Worm (Caenorhabditis elegans): ENCODE measurements around the gene F13E9.5.

Gene F13E9.5

ce11 chrIV:10852403-10852802 lies 31.8 kb downstream of the F13E9.5 start:
- no peak for TF ChIP-seq peb-1 (tag; optimal IDR thresholded peaks at IDR 0.05)
- TF ChIP-seq ztf-4 (tag; optimal IDR thresholded peaks at IDR 0.05): no peak
- TF ChIP-seq ztf-1 (GFP tag; conservative IDR thresholded peaks at IDR 0.05): no peak
- TF ChIP-seq unc-55 (GFP tag; optimal IDR thresholded peaks at IDR 0.05): peak; percentile 54
- no peak for TF ChIP-seq lin-39 (tag; optimal IDR thresholded peaks at IDR 0.05)
- no peak for TF ChIP-seq sma-9 (GFP tag; optimal IDR thresholded peaks at IDR 0.05)
- TF ChIP-seq sma-9 (tag; optimal IDR thresholded peaks at IDR 0.05): no peak
- TF ChIP-seq mab-5 (tag; optimal IDR thresholded peaks at IDR 0.05): no peak
- no peak for TF ChIP-seq nhr-12 (tag; optimal IDR thresholded peaks at IDR 0.05)
- TF ChIP-seq C34F6.9 (tag; optimal IDR thresholded peaks at IDR 0.05): peak; percentile 46
- no peak for TF ChIP-seq zag-1 (tag; optimal IDR thresholded peaks at IDR 0.05)
- no peak for TF ChIP-seq nhr-6 (tag; optimal IDR thresholded peaks at IDR 0.05)
- TF ChIP-seq nhr-237 (tag; optimal IDR thresholded peaks at IDR 0.05): no peak
- TF ChIP-seq nhr-25 (tag; optimal IDR thresholded peaks at IDR 0.05): no peak
- no peak for TF ChIP-seq sma-3 (GFP tag; optimal IDR thresholded peaks at IDR 0.05)
- TF ChIP-seq R02D3.7 (tag; optimal IDR thresholded peaks at IDR 0.05): no peak
- TF ChIP-seq ceh-16 (tag; optimal IDR thresholded peaks at IDR 0.05): no peak
- no peak for TF ChIP-seq alr-1 (tag; optimal IDR thresholded peaks at IDR 0.05)
- no peak for TF ChIP-seq mdl-1 (tag; optimal IDR thresholded peaks at IDR 0.05)
- TF ChIP-seq nhr-129 (tag; optimal IDR thresholded peaks at IDR 0.05): peak; percentile 2
- TF ChIP-seq crh-2 (tag; optimal IDR thresholded peaks at IDR 0.05): peak; percentile 29
- no peak for TF ChIP-seq lin-13 (GFP tag; optimal IDR thresholded peaks at IDR 0.05)
- TF ChIP-seq blmp-1 (tag; optimal IDR thresholded peaks at IDR 0.05; ENCODE audit: insufficient read depth): peak; percentile 56
- TF ChIP-seq sem-4 (tag; optimal IDR thresholded peaks at IDR 0.05): no peak
- TF ChIP-seq lin-11 (tag; optimal IDR thresholded peaks at IDR 0.05): no peak
- TF ChIP-seq unc-39 (tag; optimal IDR thresholded peaks at IDR 0.05): no peak
- no peak for TF ChIP-seq gmeb-1 (tag; optimal IDR thresholded peaks at IDR 0.05)
- no peak for TF ChIP-seq nhr-77 (tag; optimal IDR thresholded peaks at IDR 0.05)
- no peak for TF ChIP-seq unc-62 (GFP tag; optimal IDR thresholded peaks at IDR 0.05)
- TF ChIP-seq fos-1 (tag; optimal IDR thresholded peaks at IDR 0.05): peak; percentile 23
- no peak for TF ChIP-seq ztf-11 (tag; optimal IDR thresholded peaks at IDR 0.05)
- TF ChIP-seq snpc-4 (tag; optimal IDR thresholded peaks at IDR 0.05): no peak
- TF ChIP-seq egl-27 (tag; optimal IDR thresholded peaks at IDR 0.05): no peak
- TF ChIP-seq mbf-1 (tag; optimal IDR thresholded peaks at IDR 0.05): no peak
- no peak for TF ChIP-seq nhr-21 (tag; optimal IDR thresholded peaks at IDR 0.05)
- TF ChIP-seq Y55F3AM.14 (GFP tag; optimal IDR thresholded peaks at IDR 0.05): no peak
- no peak for TF ChIP-seq nhr-11 (tag; optimal IDR thresholded peaks at IDR 0.05)
- TF ChIP-seq lsy-2 (tag; optimal IDR thresholded peaks at IDR 0.05): peak in 1 of 2 experiments; percentile 45
- no peak for TF ChIP-seq F13H6.1 (tag; optimal IDR thresholded peaks at IDR 0.05)
- TF ChIP-seq ZK546.5 (tag; optimal IDR thresholded peaks at IDR 0.05): no peak
- no peak for TF ChIP-seq aly-2 (tag; optimal IDR thresholded peaks at IDR 0.05)
- TF ChIP-seq nhr-23 (tag; optimal IDR thresholded peaks at IDR 0.05): no peak
- no peak for TF ChIP-seq skn-1 (tag; optimal IDR thresholded peaks at IDR 0.05)
- TF ChIP-seq nhr-10 (tag; optimal IDR thresholded peaks at IDR 0.05): no peak
- TF ChIP-seq elt-1 (tag; optimal IDR thresholded peaks at IDR 0.05): no peak
- no peak for TF ChIP-seq ceh-82 (tag; optimal IDR thresholded peaks at IDR 0.05)
- TF ChIP-seq ama-1 (optimal IDR thresholded peaks at IDR 0.05): no peak
- no peak for TF ChIP-seq dmd-4 (tag; optimal IDR thresholded peaks at IDR 0.05)
- no peak for TF ChIP-seq elt-3 (tag; optimal IDR thresholded peaks at IDR 0.05)

- no peak for TF ChIP-seq nhr-6 (tag; optimal IDR thresholded peaks at IDR 0.05)
- TF ChIP-seq elt-3 (tag; optimal IDR thresholded peaks at IDR 0.05): no peak
- no peak for TF ChIP-seq lin-39 (tag; optimal IDR thresholded peaks at IDR 0.05)
- no peak for TF ChIP-seq zag-1 (tag; optimal IDR thresholded peaks at IDR 0.05)
- no peak for TF ChIP-seq nhr-23 (tag; optimal IDR thresholded peaks at IDR 0.05)
- TF ChIP-seq lin-11 (tag; optimal IDR thresholded peaks at IDR 0.05): no peak
Observed at ce11 chrIV:10851833-10852232, 32.3 kb downstream of the F13E9.5 start, which contains the start of gene T11G6.4. Gene T11G6.4 (minus strand): TSS chrIV:10851933.
